Worm (Caenorhabditis elegans) whole organism, L4 larva: ENCODE results near the gene C29A12.6.
A peak's percentile ranks its signal among the peaks of the same experiment; 100 is the strongest.
"Not testable (repeated sequence)": the region's sequence is repeated elsewhere in the genome, so short reads cannot be mapped to it uniquely, and the experiment has no call there.

Experiments used
- D1046.2 ChIP-seq: fragments of 200-800 bp; sonication (Bioruptor generic); IDR thresholded peaks from 2 replicates; pipeline ENCODE4 v1.3.6; 2022; ENCODE audit warnings: missing genetic modification characterization, missing compliant biosample characterization
- Y105C5A.15 ChIP-seq: fragments of 200-800 bp; sonication (Bioruptor generic); IDR thresholded peaks from 2 replicates; pipeline ENCODE4 v1.3.6; 2022; ENCODE audit warnings: missing genetic modification characterization, missing compliant biosample characterization
- Y5F2A.4 ChIP-seq: fragments of 200-800 bp; sonication (Bioruptor generic); optimal IDR thresholded peaks from 2 replicates; lab custom pipeline; 2018; ENCODE audit warnings: mild to moderate bottlenecking, missing genetic modification characterization, missing compliant biosample characterization
- ZK337.2 ChIP-seq: fragments of 200-800 bp; sonication (Bioruptor generic); IDR thresholded peaks from 2 replicates; pipeline ENCODE4 v1.3.6; 2022; ENCODE audit warnings: missing genetic modification reagents, missing genetic modification characterization, missing compliant biosample characterization
- aha-1 ChIP-seq: fragments of 150-350 bp; peaks from one replicate; lab custom pipeline; 2014; ENCODE audit warnings: missing biosample characterization, missing genetic modification characterization
- ama-1 ChIP-seq: fragments of 150-350 bp; optimal IDR thresholded peaks from 2 replicates; lab custom pipeline; 2014; ENCODE audit warnings: inconsistent platforms, mixed read lengths
- arid-1 ChIP-seq: fragments of 200-800 bp; sonication (Bioruptor generic); conservative IDR thresholded peaks from 2 replicates; pipeline ENCODE4 v1.3.6; 2022; ENCODE audit warnings: missing genetic modification reagents, missing genetic modification characterization, missing compliant biosample characterization
- ceh-20 ChIP-seq: fragments of 200-800 bp; sonication (Bioruptor generic); IDR thresholded peaks from 2 replicates; pipeline ENCODE4 v1.3.6; 2022; ENCODE audit warnings: missing genetic modification reagents, missing genetic modification characterization, missing compliant biosample characterization
- ceh-28 ChIP-seq: fragments of 150-350 bp; optimal IDR thresholded peaks from 2 replicates; lab custom pipeline; 2014; ENCODE audit warnings: missing biosample characterization, missing genetic modification reagents, missing genetic modification characterization
- ces-1 ChIP-seq: fragments of 150-350 bp; sonication (generic microtip); optimal IDR thresholded peaks from 4 replicates; lab custom pipeline; 2014; ENCODE audit warnings: missing biosample characterization, missing genetic modification reagents, missing genetic modification characterization
- daf-19 ChIP-seq: fragments of 200-800 bp; sonication (Bioruptor generic); conservative IDR thresholded peaks from 2 replicates; pipeline ENCODE4 v1.3.6; 2022; ENCODE audit warnings: missing genetic modification characterization, missing compliant biosample characterization
- daf-8 ChIP-seq: fragments of 200-800 bp; sonication (Bioruptor generic); IDR thresholded peaks from 2 replicates; pipeline ENCODE4 v1.3.6; 2022; ENCODE audit warnings: missing genetic modification characterization, missing compliant biosample characterization
- dmd-6 ChIP-seq: fragments of 200-800 bp; sonication (Bioruptor generic); IDR thresholded peaks from 2 replicates; pipeline ENCODE4 v1.3.6; 2022; ENCODE audit warnings: missing genetic modification reagents, missing genetic modification characterization, missing compliant biosample characterization
- dmd-8 ChIP-seq: fragments of 200-800 bp; sonication (Bioruptor generic); IDR thresholded peaks from 2 replicates; pipeline ENCODE4 v1.3.6; 2022; ENCODE audit warnings: missing genetic modification characterization, missing compliant biosample characterization
- dmd-9 ChIP-seq: fragments of 200-800 bp; sonication (Bioruptor generic); IDR thresholded peaks from 2 replicates; pipeline ENCODE4 v1.3.6; 2022; ENCODE audit warnings: missing genetic modification reagents, missing genetic modification characterization, missing compliant biosample characterization
- dpl-1 ChIP-seq: fragments of 150-350 bp; optimal IDR thresholded peaks from 2 replicates; lab custom pipeline; 2014; ENCODE audit warnings: missing biosample characterization, missing genetic modification reagents, missing genetic modification characterization
- egl-27 ChIP-seq: sonication (generic microtip); optimal IDR thresholded peaks from 3 replicates; lab custom pipeline; 2017; ENCODE audit warnings: missing biosample characterization, missing genetic modification reagents, missing genetic modification characterization
- egl-43 ChIP-seq: fragments of 200-800 bp; sonication (Bioruptor generic); IDR thresholded peaks from 2 replicates; pipeline ENCODE4 v1.3.6; 2022; ENCODE audit warnings: missing genetic modification reagents, missing genetic modification characterization, missing compliant biosample characterization
- fos-1 ChIP-seq: fragments of 150-350 bp; optimal IDR thresholded peaks from 2 replicates; lab custom pipeline; 2014; ENCODE audit warnings: missing biosample characterization, missing genetic modification characterization
- hif-1 ChIP-seq, 2 experiments: sonication (generic microtip); optimal IDR thresholded peaks; 2 replicates each; lab custom pipeline; 2016 to 2017; ENCODE audit warnings: missing compliant biosample characterization in 2 of 2, missing genetic modification characterization in 2 of 2, missing genetic modification reagents in 2 of 2, missing genotype in 2 of 2, mild to moderate bottlenecking in 1 of 2
- hlh-11 ChIP-seq: fragments of 200-800 bp; sonication (Bioruptor generic); optimal IDR thresholded peaks from 2 replicates; lab custom pipeline; 2018; ENCODE audit warnings: mild to moderate bottlenecking, missing genetic modification characterization, missing compliant biosample characterization
- hlh-30 ChIP-seq: sonication (generic microtip); optimal IDR thresholded peaks from 2 replicates; lab custom pipeline; 2017; ENCODE audit warnings: antibody characterized with exemption, mild to moderate bottlenecking, missing genetic modification characterization, missing compliant biosample characterization; ENCODE audit not compliant: insufficient read depth
- hmg-1.1 ChIP-seq: fragments of 200-800 bp; sonication (Bioruptor generic); IDR thresholded peaks from 2 replicates; pipeline ENCODE4 v1.3.6; 2022; ENCODE audit warnings: missing genetic modification reagents, missing genetic modification characterization, missing compliant biosample characterization
- lim-7 ChIP-seq: fragments of 200-800 bp; sonication (Bioruptor generic); IDR thresholded peaks from 2 replicates; pipeline ENCODE4 v1.3.6; 2022; ENCODE audit warnings: missing genetic modification characterization, missing compliant biosample characterization
- lin-1 ChIP-seq: fragments of 200-800 bp; sonication (Bioruptor generic); IDR thresholded peaks from 2 replicates; pipeline ENCODE4 v1.3.6; 2022; ENCODE audit warnings: missing genetic modification reagents, missing genetic modification characterization, missing compliant biosample characterization
- lin-15B ChIP-seq: fragments of 150-350 bp; sonication (generic microtip); optimal IDR thresholded peaks from 3 replicates; lab custom pipeline; 2014; ENCODE audit warnings: missing biosample characterization, missing genetic modification characterization
- lin-29 ChIP-seq: fragments of 200-800 bp; sonication (Bioruptor generic); IDR thresholded peaks from 2 replicates; pipeline ENCODE4 v1.3.6; 2022; ENCODE audit warnings: missing genetic modification reagents, missing genetic modification characterization, missing compliant biosample characterization
- lin-38 ChIP-seq: fragments of 200-800 bp; sonication (Bioruptor generic); IDR thresholded peaks from 2 replicates; pipeline ENCODE4 v1.3.6; 2022; ENCODE audit warnings: missing genetic modification reagents, missing genetic modification characterization, missing compliant biosample characterization
- mdl-1 ChIP-seq, 2 experiments: fragments of 150-350 bp in 1 of 2; sonication (generic microtip) in 1 of 2; optimal IDR thresholded peaks; 2 replicates each; lab custom pipeline; 2014 to 2017; ENCODE audit warnings: missing biosample characterization in 2 of 2, missing genetic modification characterization in 2 of 2
- mdt-29 ChIP-seq: fragments of 200-800 bp; sonication (Bioruptor generic); IDR thresholded peaks from 2 replicates; pipeline ENCODE4 v1.3.6; 2022; ENCODE audit warnings: missing genetic modification reagents, missing genetic modification characterization, missing compliant biosample characterization
- mep-1 ChIP-seq: fragments of 150-350 bp; sonication (generic microtip); optimal IDR thresholded peaks from 3 replicates; lab custom pipeline; 2014; ENCODE audit warnings: missing biosample characterization, missing genetic modification characterization
- nhr-102 ChIP-seq: sonication (generic microtip); optimal IDR thresholded peaks from 2 replicates; lab custom pipeline; 2016; ENCODE audit warnings: mild to moderate bottlenecking, missing genetic modification characterization, moderate library complexity, missing compliant biosample characterization
- nhr-28 ChIP-seq: fragments of 150-350 bp; optimal IDR thresholded peaks from 2 replicates; lab custom pipeline; 2014; ENCODE audit warnings: missing biosample characterization, missing genetic modification characterization
- nhr-41 ChIP-seq: fragments of 200-800 bp; sonication (Bioruptor generic); IDR thresholded peaks from 2 replicates; pipeline ENCODE4 v1.3.6; 2022; ENCODE audit warnings: missing genetic modification reagents, missing genetic modification characterization, missing compliant biosample characterization
- nhr-48 ChIP-seq: sonication (generic microtip); optimal IDR thresholded peaks from 2 replicates; lab custom pipeline; 2016; ENCODE audit warnings: mild to moderate bottlenecking, missing genetic modification characterization, missing compliant biosample characterization
- nhr-77 ChIP-seq: fragments of 150-350 bp; optimal IDR thresholded peaks from 2 replicates; lab custom pipeline; 2014; ENCODE audit warnings: missing biosample characterization, missing genetic modification characterization
- pha-4 ChIP-seq, 2 experiments: fragments of 150-350 bp in 1 of 2; fragments of 200-800 bp in 1 of 2; sonication (Bioruptor generic) in 1 of 2; IDR thresholded peaks in 1 of 2; optimal IDR thresholded peaks in 1 of 2; 2 replicates each; pipeline versions ENCODE4 v1.3.6 to Lab custom; 2014 to 2022; ENCODE audit warnings: missing genetic modification characterization in 2 of 2, missing genetic modification reagents in 2 of 2, missing biosample characterization in 1 of 2, missing compliant biosample characterization in 1 of 2
- rbr-2 ChIP-seq: sonication (generic microtip); optimal IDR thresholded peaks from 2 replicates; lab custom pipeline; 2016; ENCODE audit warnings: missing genotype, missing genetic modification characterization, missing compliant biosample characterization
- saeg-2 ChIP-seq: fragments of 200-800 bp; sonication (Bioruptor generic); IDR thresholded peaks from 2 replicates; pipeline ENCODE4 v1.3.6; 2022; ENCODE audit warnings: missing genetic modification reagents, missing genetic modification characterization, missing compliant biosample characterization
- sdz-12 ChIP-seq: fragments of 200-800 bp; sonication (Bioruptor generic); optimal IDR thresholded peaks from 2 replicates; lab custom pipeline; 2018; ENCODE audit warnings: mild to moderate bottlenecking, missing genetic modification characterization, missing compliant biosample characterization
- set-16 ChIP-seq: fragments of 200-800 bp; sonication (Bioruptor generic); IDR thresholded peaks from 2 replicates; pipeline ENCODE4 v1.3.6; 2022; ENCODE audit warnings: missing genetic modification reagents, missing genetic modification characterization, missing compliant biosample characterization
- snpc-4 ChIP-seq: fragments of 150-350 bp; optimal IDR thresholded peaks from 2 replicates; lab custom pipeline; 2014; ENCODE audit warnings: missing biosample characterization, missing genetic modification characterization
- tag-97 ChIP-seq: fragments of 200-800 bp; sonication (Bioruptor generic); IDR thresholded peaks from 2 replicates; pipeline ENCODE4 v1.3.6; 2022; ENCODE audit warnings: missing genetic modification characterization, missing compliant biosample characterization
- unc-62 ChIP-seq, 3 experiments: fragments of 150-350 bp in 1 of 3; sonication (generic microtip); optimal IDR thresholded peaks in 2 of 3; peaks in 1 of 3; 1 replicate in 1 of 3; 2 replicates in 2 of 3; lab custom pipeline; 2014 to 2017; ENCODE audit warnings: missing biosample characterization in 3 of 3, missing genetic modification characterization in 3 of 3, missing genetic modification reagents in 3 of 3, missing genotype in 1 of 3

Gene C29A12.6

DNA sequence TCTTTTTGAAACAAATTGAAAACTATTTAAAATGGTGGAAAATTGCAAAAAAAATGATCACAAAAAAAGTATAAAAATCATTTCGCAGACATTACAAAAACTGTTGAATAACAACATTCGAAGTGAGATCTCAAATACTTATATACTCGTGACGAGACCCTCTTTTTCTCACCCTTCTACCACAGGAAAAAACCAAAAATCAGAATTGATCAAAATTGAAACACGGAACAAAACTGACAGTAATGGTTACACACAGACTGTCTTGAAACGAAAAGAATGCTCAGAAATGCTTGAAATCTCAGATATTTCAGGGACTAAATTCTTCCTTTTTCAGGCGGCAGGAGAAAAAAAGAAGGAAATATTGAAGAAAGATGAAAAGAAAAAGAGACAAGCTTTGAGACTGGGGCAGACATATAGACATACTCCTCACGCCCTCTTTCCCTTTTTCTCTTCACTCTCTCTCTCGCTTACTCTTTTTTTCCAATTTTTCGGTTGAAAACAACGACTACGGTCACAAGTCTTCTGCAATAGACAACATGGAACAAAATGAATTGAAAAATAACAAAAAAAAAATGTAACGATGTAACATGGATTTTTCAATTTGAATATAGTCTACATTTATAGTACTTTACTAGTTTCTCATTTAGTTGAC, 14.7 kb downstream of the C29A12.6 start (continued):
- TF ChIP-seq dpl-1 (GFP tag; lab: Kevin White, UChicago) (no peak), aha-1 (tag; lab: Kevin White, UChicago) (peak; percentile 13), lin-1 (GFP tag; lab: Robert Waterston, UW) (no peak), Y5F2A.4 (no peak), fos-1 (tag; lab: Kevin White, UChicago) (no peak), ces-1 (no peak), egl-27 (tag; lab: Kevin White, UChicago) (no peak), ZK337.2 (GFP tag; lab: Robert Waterston, UW) (no peak), tag-97 (GFP tag; lab: Robert Waterston, UW) (no peak), mdl-1 (tag; optimal IDR thresholded peaks at IDR 0.05; lab: Kevin White, UChicago) (peak in 1 of 2 experiments; percentile 24), nhr-102 (tag; lab: Kevin White, UChicago) (no peak), ama-1 (lab: Kevin White, UChicago) (peak; percentile 25), pha-4 (GFP tag; IDR thresholded peaks at IDR 0.05; lab: Robert Waterston, UW) (no peak), pha-4 (tag; optimal IDR thresholded peaks at IDR 0.05; lab: Kevin White, UChicago) (no peak), hif-1 (tag; optimal IDR thresholded peaks at IDR 0.05; lab: Kevin White, UChicago) (peak in 1 of 2 experiments; percentile 51), rbr-2 (tag; lab: Kevin White, UChicago) (peak; percentile 52), lin-15B (no peak), nhr-48 (no peak), hlh-11 (tag; lab: Kevin White, UChicago) (peak; percentile 42), daf-8 (no peak), ceh-28 (tag; lab: Kevin White, UChicago) (no peak), Y105C5A.15 (GFP tag; lab: Robert Waterston, UW) (no peak), mep-1 (peak; percentile 47), nhr-28 (tag; lab: Kevin White, UChicago) (peak; percentile 59), nhr-77 (peak; percentile 15), hlh-30 (tag; lab: Kevin White, UChicago) (peak; percentile 75), saeg-2 (GFP tag; lab: Robert Waterston, UW) (no peak), sdz-12 (no peak), lin-29 (GFP tag; lab: Robert Waterston, UW) (no peak), snpc-4 (tag; lab: Kevin White, UChicago) (no peak)

DNA sequence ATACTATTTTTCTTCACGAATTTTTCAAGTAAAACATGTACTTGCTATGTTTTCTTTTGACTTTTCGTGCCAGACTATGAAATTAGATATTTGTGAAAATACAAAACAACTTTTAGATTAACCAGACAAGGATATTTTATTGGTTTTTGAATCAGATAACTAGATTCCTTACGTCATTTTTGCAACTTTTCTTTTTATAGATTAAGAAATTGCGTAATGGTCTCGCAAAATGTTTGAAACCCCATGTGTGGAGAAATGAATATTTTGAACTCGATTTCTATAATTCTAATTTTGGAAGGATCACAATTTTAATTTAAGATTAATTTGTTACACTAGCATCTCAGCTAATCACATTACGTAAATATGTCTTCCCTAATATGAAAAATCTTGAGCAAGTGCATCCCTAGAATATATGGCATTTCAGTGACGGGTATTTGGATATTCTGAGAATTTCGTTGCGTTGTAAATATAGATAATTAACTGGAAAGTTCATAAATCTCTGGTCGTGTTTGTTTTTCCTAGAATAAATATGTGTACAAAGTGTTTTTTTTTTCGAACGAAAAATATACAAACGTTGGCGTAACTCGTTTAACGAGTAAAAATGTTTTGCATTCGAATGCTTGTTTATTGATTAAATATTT, 15.6 kb downstream of the C29A12.6 start:
- no peak for TF ChIP-seq arid-1
- TF ChIP-seq daf-19 (GFP tag; lab: Robert Waterston, UW): no peak

DNA sequence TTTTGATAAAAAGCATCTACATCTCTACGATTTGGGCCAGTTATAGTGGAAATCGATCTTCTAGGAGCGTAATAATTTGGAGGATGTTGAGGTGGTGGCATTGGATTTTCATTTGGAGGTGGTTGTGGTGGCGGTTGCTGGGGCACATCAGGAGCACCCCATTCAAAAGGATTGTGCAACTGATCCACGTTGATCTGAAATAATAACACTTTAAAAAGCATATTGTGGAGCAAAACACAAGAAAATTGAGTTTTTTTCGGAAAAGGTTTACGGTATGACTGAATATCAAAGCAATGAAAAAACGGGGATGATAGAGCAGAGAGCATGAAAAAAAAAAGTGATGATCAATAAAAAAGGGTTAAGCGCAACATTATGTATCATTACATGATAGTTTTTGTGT, 18.6 kb downstream of the C29A12.6 start, which contains the start of gene saeg-1:
TSS of gene saeg-1 (minus strand) at position 101 of the 400 bp plus-strand sequence.
- no peak for TF ChIP-seq lin-38 (GFP tag; lab: Robert Waterston, UW)

ce11 chrV:10866340-10866739, 19.3 kb downstream of the C29A12.6 start:
- peak; percentile 49 for TF ChIP-seq set-16
- TF ChIP-seq hmg-1.1 (GFP tag; lab: Robert Waterston, UW): peak; percentile 18; the same call in 1 of the 2 replicates
- peak; percentile 45; the same call in 1 of the 2 replicates for TF ChIP-seq D1046.2 (GFP tag; lab: Robert Waterston, UW)
- 0 out of 2 replicates have a peak, but pooled peaks have one; percentile 35 for TF ChIP-seq ceh-20
- peak; percentile 16; the same call in 1 of the 2 replicates for TF ChIP-seq lim-7 (GFP tag; lab: Robert Waterston, UW)
- 0 out of 2 replicates have a peak, but pooled peaks have one; percentile 8 for TF ChIP-seq pha-4 (GFP tag; IDR thresholded peaks at IDR 0.05; lab: Robert Waterston, UW)
- TF ChIP-seq pha-4, unc-62 (tag; optimal IDR thresholded peaks at IDR 0.05; lab: Kevin White, UChicago): not testable (repeated sequence)
- peak; percentile 33; the same call in 1 of the 2 replicates for TF ChIP-seq mdt-29 (GFP tag; lab: Robert Waterston, UW)
- peak; percentile 79 for TF ChIP-seq egl-43 (GFP tag; lab: Robert Waterston, UW)
- TF ChIP-seq dmd-8 (GFP tag; lab: Robert Waterston, UW): peak; percentile 77
- 0 out of 2 replicates have a peak, but pooled peaks have one; percentile 41 for TF ChIP-seq dmd-9 (GFP tag; lab: Robert Waterston, UW)
- TF ChIP-seq dmd-6 (GFP tag; lab: Robert Waterston, UW): 0 out of 2 replicates have a peak, but pooled peaks have one; percentile 5
- 0 out of 2 replicates have a peak, but pooled peaks have one; percentile 27 for TF ChIP-seq nhr-41 (GFP tag; lab: Robert Waterston, UW)
- peak in 1 of 2 experiments; percentile 23 for TF ChIP-seq unc-62 (GFP tag; optimal IDR thresholded peaks at IDR 0.05 in 1 of 2; lab: Kevin White, UChicago)
